Fruit fly (Drosophila melanogaster): Measurements from ENCODE around the gene CG10949.

DNA sequence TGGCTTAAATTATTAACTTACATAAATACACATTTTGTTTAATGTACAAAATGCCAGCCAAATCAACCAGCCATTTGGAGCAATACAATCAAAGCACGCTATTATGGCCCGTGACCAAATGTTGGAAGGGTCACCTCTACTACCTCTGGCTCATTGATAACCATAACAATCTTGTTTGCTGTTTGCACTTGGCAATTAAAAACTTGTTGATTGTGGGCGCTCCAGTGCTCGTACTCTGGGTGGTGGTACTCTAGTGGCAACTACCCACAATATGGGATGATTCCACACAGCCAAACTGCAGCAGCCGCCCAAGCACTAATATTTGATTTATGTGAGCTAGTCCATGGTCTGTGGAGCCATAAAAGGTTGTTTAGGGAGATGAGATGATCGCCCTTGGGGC lies 14.5 kb upstream of the CG10949 start:
- TF ChIP-seq vri (GFP tag; optimal IDR thresholded peaks at IDR 0.05) (no peak), lz (GFP tag; optimal IDR thresholded peaks at IDR 0.05) (no peak), svp (GFP tag) (no peak), pdm3 (GFP tag; optimal IDR thresholded peaks at IDR 0.05) (no peak), fd85E (GFP tag; optimal IDR thresholded peaks at IDR 0.05) (no peak), CG1621 (tag; optimal IDR thresholded peaks at IDR 0.05) (no peak)

Measured in whole organism, prepupa.